Worm (Caenorhabditis elegans): ENCODE measurements around the gene srx-46.

Gene srx-46

ce11 chrV:9359674-9360073 is 6.6 kb downstream of the srx-46 start, which contains the start of gene gpa-3:
TSS of gene gpa-3 (minus strand) at chrV:9359774.
- TF ChIP-seq pqm-1 (tag; optimal IDR thresholded peaks at IDR 0.05) (no peak), ZK546.5 (tag; optimal IDR thresholded peaks at IDR 0.05) (no peak), egl-27 (tag; optimal IDR thresholded peaks at IDR 0.05) (no peak), nhr-237 (tag; optimal IDR thresholded peaks at IDR 0.05) (no peak), egl-5 (tag; optimal IDR thresholded peaks at IDR 0.05) (no peak), snpc-4 (tag; optimal IDR thresholded peaks at IDR 0.05) (no peak), pha-4 (tag; optimal IDR thresholded peaks at IDR 0.05) (no peak)

ce11 chrV:9370986-9371385 is 17.9 kb downstream of the srx-46 start, which contains the start of gene E02C12.6:
TSS of gene E02C12.6 (minus strand) at chrV:9371086.
- TF ChIP-seq pha-4 (tag; optimal IDR thresholded peaks at IDR 0.05) (no peak), mml-1 (tag; optimal IDR thresholded peaks at IDR 0.05) (no peak), elt-1 (tag; optimal IDR thresholded peaks at IDR 0.05) (no peak), nhr-77 (tag; optimal IDR thresholded peaks at IDR 0.05) (no peak), eor-1 (tag; optimal IDR thresholded peaks at IDR 0.05) (no peak), unc-39 (tag; optimal IDR thresholded peaks at IDR 0.05) (no peak), lsy-12 (tag; optimal IDR thresholded peaks at IDR 0.05) (no peak), ZK546.5 (tag; optimal IDR thresholded peaks at IDR 0.05) (no peak), ceh-16 (tag; optimal IDR thresholded peaks at IDR 0.05) (no peak), tbx-2 (tag; optimal IDR thresholded peaks at IDR 0.05) (no peak), nhr-43 (tag; optimal IDR thresholded peaks at IDR 0.05; ENCODE audit: poor library complexity, severe bottlenecking) (no peak), pqm-1 (tag; optimal IDR thresholded peaks at IDR 0.05) (no peak), nhr-11 (tag; optimal IDR thresholded peaks at IDR 0.05) (no peak), ztf-11 (tag; optimal IDR thresholded peaks at IDR 0.05) (no peak), hmg-11 (tag; optimal IDR thresholded peaks at IDR 0.05) (no peak), nhr-28 (tag; optimal IDR thresholded peaks at IDR 0.05) (no peak), fos-1 (tag; optimal IDR thresholded peaks at IDR 0.05) (no peak), ceh-82 (tag; optimal IDR thresholded peaks at IDR 0.05) (no peak), nhr-237 (tag; optimal IDR thresholded peaks at IDR 0.05) (no peak), nhr-23 (tag; optimal IDR thresholded peaks at IDR 0.05) (no peak)

- TF ChIP-seq pqm-1 (tag; optimal IDR thresholded peaks at IDR 0.05) = peak; percentile 75
- TF ChIP-seq elt-2 (tag; optimal IDR thresholded peaks at IDR 0.05) = peak; percentile 85
- no peak for TF ChIP-seq fos-1 (tag; optimal IDR thresholded peaks at IDR 0.05)
Observed at ce11 chrV:9373473-9373872, 20.4 kb downstream of the srx-46 start, which contains the start of gene E02C12.8. TSS of gene E02C12.8 (minus strand) at chrV:9373613.

DNA sequence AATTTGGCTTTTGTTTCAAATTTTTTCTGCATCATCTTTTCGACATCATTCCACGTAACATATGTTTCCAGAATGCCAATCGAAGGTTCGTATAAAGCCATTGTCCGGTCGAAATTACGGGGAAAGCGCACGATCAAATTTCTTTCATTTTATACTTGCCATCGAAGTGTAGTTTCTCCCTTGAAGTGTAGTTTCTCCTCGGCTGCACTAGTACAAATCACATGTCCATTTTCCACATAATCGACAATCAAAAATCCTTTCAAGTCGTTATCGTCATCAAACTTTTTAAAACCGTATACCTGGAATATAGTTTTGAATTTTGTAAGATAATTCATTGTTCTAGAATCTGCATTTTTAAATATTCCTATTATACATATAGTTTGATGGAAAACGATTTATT is 22.3 kb downstream of the srx-46 start, which contains the start of gene E02C12.9:
Gene E02C12.9 (minus strand): TSS at position 101 of the 400 bp plus-strand sequence.
- no peak for TF ChIP-seq nhr-11 (tag; optimal IDR thresholded peaks at IDR 0.05)
- TF ChIP-seq elt-1 (tag; optimal IDR thresholded peaks at IDR 0.05) = no peak
- no peak for TF ChIP-seq skn-1 (tag; optimal IDR thresholded peaks at IDR 0.05)
- TF ChIP-seq aly-2 (tag; optimal IDR thresholded peaks at IDR 0.05) = no peak
- no peak for TF ChIP-seq nhr-67 (tag; optimal IDR thresholded peaks at IDR 0.05)
- TF ChIP-seq zag-1 (tag; optimal IDR thresholded peaks at IDR 0.05) = no peak
- TF ChIP-seq elt-3 (tag; optimal IDR thresholded peaks at IDR 0.05) = no peak
- TF ChIP-seq nhr-12 (tag; optimal IDR thresholded peaks at IDR 0.05) = no peak
- TF ChIP-seq nfya-1 (tag; optimal IDR thresholded peaks at IDR 0.05; ENCODE audit: insufficient read depth) = no peak
- no peak for TF ChIP-seq ZK546.5 (tag; optimal IDR thresholded peaks at IDR 0.05)
- TF ChIP-seq nhr-43 (tag; optimal IDR thresholded peaks at IDR 0.05; ENCODE audit: poor library complexity, severe bottlenecking) = no peak
- TF ChIP-seq nhr-28 (tag; optimal IDR thresholded peaks at IDR 0.05) = no peak
- no peak for TF ChIP-seq eor-1 (tag; optimal IDR thresholded peaks at IDR 0.05)
- TF ChIP-seq lin-39 (tag; optimal IDR thresholded peaks at IDR 0.05) = no peak
- TF ChIP-seq daf-12 (tag; optimal IDR thresholded peaks at IDR 0.05) = no peak
- TF ChIP-seq jun-1 (tag; optimal IDR thresholded peaks at IDR 0.05) = no peak
- no peak for TF ChIP-seq fkh-10 (GFP tag; optimal IDR thresholded peaks at IDR 0.05)
- no peak for TF ChIP-seq snpc-4 (tag; optimal IDR thresholded peaks at IDR 0.05)
- TF ChIP-seq pha-4 (tag; optimal IDR thresholded peaks at IDR 0.05) = no peak

DNA sequence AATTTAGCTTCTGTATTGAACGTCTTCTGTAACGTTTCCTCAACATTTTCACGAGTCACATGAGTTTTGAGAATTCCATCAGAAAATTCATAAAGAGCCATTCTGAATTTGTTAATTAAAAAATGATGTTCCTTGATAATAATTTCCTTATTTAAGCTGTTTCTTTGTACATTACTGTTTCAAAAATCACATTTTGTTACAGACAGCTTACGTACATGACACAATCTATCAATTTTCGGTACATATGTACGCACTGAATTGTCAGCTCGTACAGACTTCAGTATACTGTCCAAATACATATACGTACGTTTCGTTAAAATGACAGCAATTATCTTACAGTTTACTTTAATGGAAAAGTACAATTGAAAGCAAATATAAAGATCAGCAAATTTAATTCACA is 23.4 kb downstream of the srx-46 start, which contains the start of gene E02C12.19:
Gene E02C12.19 (minus strand): TSS at position 101 of the 400 bp plus-strand sequence.
- no peak for TF ChIP-seq mdl-1 (tag; optimal IDR thresholded peaks at IDR 0.05)
- TF ChIP-seq lsy-12 (tag; optimal IDR thresholded peaks at IDR 0.05) = no peak
- no peak for TF ChIP-seq R02D3.7 (tag; optimal IDR thresholded peaks at IDR 0.05)
- TF ChIP-seq fos-1 (tag; optimal IDR thresholded peaks at IDR 0.05) = no peak
- no peak for TF ChIP-seq fkh-10 (GFP tag; optimal IDR thresholded peaks at IDR 0.05)
- TF ChIP-seq nhr-25 (tag; optimal IDR thresholded peaks at IDR 0.05) = no peak
- TF ChIP-seq ceh-82 (tag; optimal IDR thresholded peaks at IDR 0.05) = no peak
- no peak for TF ChIP-seq unc-39 (tag; optimal IDR thresholded peaks at IDR 0.05)
- no peak for TF ChIP-seq nhr-237 (tag; optimal IDR thresholded peaks at IDR 0.05)
- TF ChIP-seq ztf-11 (tag; optimal IDR thresholded peaks at IDR 0.05) = no peak
- no peak for TF ChIP-seq elt-3 (tag; optimal IDR thresholded peaks at IDR 0.05)
- TF ChIP-seq jun-1 (tag; optimal IDR thresholded peaks at IDR 0.05) = no peak
- TF ChIP-seq ztf-4 (tag; optimal IDR thresholded peaks at IDR 0.05) = no peak

Data from whole organism, L3 larva.